Worm (Caenorhabditis elegans) whole organism, L1 larva: ENCODE data around the gene ptc-1.

Source experiments
- C04F5.9 ChIP-seq: sonication (generic microtip); optimal IDR thresholded peaks from 2 replicates; lab custom pipeline; 2016; ENCODE audit warnings: missing genetic modification characterization, missing compliant biosample characterization
- C16A3.4 ChIP-seq: fragments of 150-350 bp; optimal IDR thresholded peaks from 2 replicates; lab custom pipeline; 2014; ENCODE audit warnings: missing biosample characterization, missing genetic modification characterization
- C34B4.2 ChIP-seq: sonication (generic microtip); optimal IDR thresholded peaks from 2 replicates; lab custom pipeline; 2017; ENCODE audit warnings: mild to moderate bottlenecking, missing genetic modification characterization, missing compliant biosample characterization
- alr-1 ChIP-seq: fragments of 200-800 bp; sonication (Bioruptor generic); optimal IDR thresholded peaks from 2 replicates; lab custom pipeline; 2018; ENCODE audit warnings: borderline replicate concordance, mild to moderate bottlenecking, missing genetic modification characterization, missing compliant biosample characterization
- aly-2 ChIP-seq: fragments of 150-350 bp; optimal IDR thresholded peaks from 2 replicates; lab custom pipeline; 2014; ENCODE audit warnings: missing biosample characterization, missing genetic modification characterization
- ama-1 ChIP-seq: fragments of 150-350 bp; optimal IDR thresholded peaks from 2 replicates; lab custom pipeline; 2014
- blmp-1 ChIP-seq: fragments of 150-350 bp; optimal IDR thresholded peaks from 2 replicates; lab custom pipeline; 2014; ENCODE audit warnings: missing biosample characterization, missing genetic modification characterization
- ceh-63 ChIP-seq: fragments of 200-800 bp; sonication (Bioruptor generic); optimal IDR thresholded peaks from 2 replicates; lab custom pipeline; 2018; ENCODE audit warnings: mild to moderate bottlenecking, missing genetic modification characterization, missing compliant biosample characterization
- ceh-8 ChIP-seq: fragments of 200-800 bp; sonication (Bioruptor generic); optimal IDR thresholded peaks from 2 replicates; lab custom pipeline; 2018; ENCODE audit warnings: mild to moderate bottlenecking, missing genetic modification characterization, moderate library complexity, missing compliant biosample characterization
- ceh-88 ChIP-seq: fragments of 200-800 bp; sonication (Bioruptor generic); IDR thresholded peaks from 2 replicates; pipeline ENCODE4 v1.3.6; 2022; ENCODE audit warnings: missing genetic modification characterization, missing compliant biosample characterization
- efl-1 ChIP-seq, 4 experiments: fragments of 150-350 bp; optimal IDR thresholded peaks in 3 of 4; peaks in 1 of 4; 1 replicate in 1 of 4; 2 replicates in 3 of 4; lab custom pipeline; 2014; ENCODE audit warnings: missing biosample characterization in 2 of 4, missing genetic modification characterization in 2 of 4, missing genetic modification reagents in 2 of 4
- egl-13 ChIP-seq: sonication (generic microtip); optimal IDR thresholded peaks from 2 replicates; lab custom pipeline; 2016; ENCODE audit warnings: missing genotype, missing genetic modification reagents, missing genetic modification characterization, missing compliant biosample characterization
- elt-3 ChIP-seq, 6 experiments: fragments of 150-350 bp in 1 of 6; sonication (generic microtip); optimal IDR thresholded peaks; 2 replicates each; lab custom pipeline; 2017 to 2018; ENCODE audit warnings: missing biosample characterization in 6 of 6, missing genetic modification characterization in 6 of 6, inconsistent platforms in 1 of 6
- ets-5 ChIP-seq: fragments of 200-800 bp; sonication (Bioruptor generic); IDR thresholded peaks from 2 replicates; pipeline ENCODE4 v1.3.6; 2022; ENCODE audit warnings: missing genetic modification characterization, missing compliant biosample characterization
- fkh-10 ChIP-seq: sonication (generic microtip); optimal IDR thresholded peaks from 2 replicates; lab custom pipeline; 2017; ENCODE audit warnings: missing biosample characterization, missing genetic modification reagents, missing genetic modification characterization
- fkh-4 ChIP-seq: sonication (generic microtip); optimal IDR thresholded peaks from 2 replicates; lab custom pipeline; 2016; ENCODE audit warnings: missing compliant biosample characterization, missing genetic modification characterization, borderline replicate concordance
- fkh-8 ChIP-seq: sonication (generic microtip); optimal IDR thresholded peaks from 2 replicates; lab custom pipeline; 2016; ENCODE audit warnings: mild to moderate bottlenecking, missing genetic modification characterization, missing compliant biosample characterization
- grh-1 ChIP-seq: fragments of 200-800 bp; sonication (Bioruptor generic); IDR thresholded peaks from 2 replicates; pipeline ENCODE4 v1.3.6; 2022; ENCODE audit warnings: missing genetic modification reagents, missing genetic modification characterization, missing compliant biosample characterization
- irx-1 ChIP-seq: sonication (generic microtip); optimal IDR thresholded peaks from 2 replicates; lab custom pipeline; 2016; ENCODE audit warnings: missing genetic modification characterization, missing compliant biosample characterization
- lin-14 ChIP-seq: fragments of 200-800 bp; sonication (Bioruptor generic); optimal IDR thresholded peaks from 2 replicates; lab custom pipeline; 2018; ENCODE audit warnings: mild to moderate bottlenecking, missing genetic modification characterization, moderate library complexity, missing compliant biosample characterization
- lin-15B ChIP-seq: fragments of 150-350 bp; sonication (generic microtip); optimal IDR thresholded peaks from 3 replicates; lab custom pipeline; 2014; ENCODE audit warnings: missing biosample characterization, missing genetic modification characterization
- lin-39 ChIP-seq: fragments of 150-350 bp; optimal IDR thresholded peaks from 2 replicates; lab custom pipeline; 2014; ENCODE audit warnings: missing biosample characterization, missing genetic modification reagents, missing genetic modification characterization
- lir-3 ChIP-seq: sonication (generic microtip); optimal IDR thresholded peaks from 2 replicates; lab custom pipeline; 2016; ENCODE audit warnings: mild to moderate bottlenecking, missing genetic modification characterization, moderate library complexity, missing compliant biosample characterization; ENCODE audit not compliant: poor library complexity
- lsy-2 ChIP-seq, 2 experiments: fragments of 150-350 bp; optimal IDR thresholded peaks; 2 replicates each; lab custom pipeline; 2014; ENCODE audit warnings: missing biosample characterization in 2 of 2, missing genetic modification characterization in 2 of 2
- mdl-1 ChIP-seq, 2 experiments: fragments of 150-350 bp; optimal IDR thresholded peaks; 2 replicates each; lab custom pipeline; 2014 to 2017; ENCODE audit warnings: missing biosample characterization in 2 of 2, missing genetic modification characterization in 2 of 2, inconsistent platforms in 1 of 2
- mef-2 ChIP-seq: fragments of 150-350 bp; optimal IDR thresholded peaks from 2 replicates; lab custom pipeline; 2014; ENCODE audit warnings: missing biosample characterization, missing genetic modification characterization
- mep-1 ChIP-seq: fragments of 150-350 bp; optimal IDR thresholded peaks from 2 replicates; lab custom pipeline; 2014; ENCODE audit warnings: missing biosample characterization, missing genetic modification characterization
- nhr-11 ChIP-seq: fragments of 150-350 bp; optimal IDR thresholded peaks from 2 replicates; lab custom pipeline; 2014; ENCODE audit warnings: missing biosample characterization, missing genetic modification characterization
- nhr-12 ChIP-seq: sonication (generic microtip); optimal IDR thresholded peaks from 2 replicates; lab custom pipeline; 2017; ENCODE audit warnings: missing biosample characterization, missing genetic modification characterization
- nhr-19 ChIP-seq: fragments of 200-800 bp; sonication (Bioruptor generic); conservative IDR thresholded peaks from 2 replicates; pipeline ENCODE4 v1.3.6; 2022; ENCODE audit warnings: missing genetic modification characterization, missing compliant biosample characterization
- nhr-20 ChIP-seq: sonication (generic microtip); optimal IDR thresholded peaks from 2 replicates; lab custom pipeline; 2016; ENCODE audit warnings: mild to moderate bottlenecking, missing genetic modification characterization, missing compliant biosample characterization
- nhr-47 ChIP-seq: sonication (generic microtip); optimal IDR thresholded peaks from 2 replicates; lab custom pipeline; 2016; ENCODE audit warnings: mild to moderate bottlenecking, missing genetic modification characterization, moderate library complexity, missing compliant biosample characterization
- nhr-76 ChIP-seq: sonication (generic microtip); optimal IDR thresholded peaks from 2 replicates; lab custom pipeline; 2017; ENCODE audit warnings: missing biosample characterization, missing genetic modification characterization
- nhr-77 ChIP-seq: fragments of 150-350 bp; optimal IDR thresholded peaks from 2 replicates; lab custom pipeline; 2014; ENCODE audit warnings: missing biosample characterization, missing genetic modification characterization
- nhr-84 ChIP-seq: sonication (generic microtip); optimal IDR thresholded peaks from 2 replicates; lab custom pipeline; 2017; ENCODE audit warnings: missing biosample characterization, missing genetic modification characterization
- nhr-85 ChIP-seq: sonication (generic microtip); peaks from one replicate; lab custom pipeline; 2016; ENCODE audit warnings: missing genetic modification characterization, inconsistent platforms, missing compliant biosample characterization
- pag-3 ChIP-seq: sonication (generic microtip); optimal IDR thresholded peaks from 2 replicates; lab custom pipeline; 2017; ENCODE audit warnings: missing genetic modification characterization, mild to moderate bottlenecking, missing compliant biosample characterization, antibody characterized with exemption, borderline replicate concordance; ENCODE audit not compliant: insufficient read depth
- pax-3 ChIP-seq: fragments of 200-800 bp; sonication (Bioruptor generic); optimal IDR thresholded peaks from 2 replicates; lab custom pipeline; 2018; ENCODE audit warnings: mild to moderate bottlenecking, missing genetic modification characterization, moderate library complexity, missing compliant biosample characterization
- skn-1 ChIP-seq: fragments of 150-350 bp; optimal IDR thresholded peaks from 2 replicates; lab custom pipeline; 2014; ENCODE audit warnings: missing biosample characterization, missing genetic modification characterization
- snu-23 ChIP-seq: sonication (generic microtip); optimal IDR thresholded peaks from 2 replicates; lab custom pipeline; 2016; ENCODE audit warnings: missing genetic modification characterization, missing compliant biosample characterization
- sup-37 ChIP-seq: fragments of 200-800 bp; sonication (Bioruptor generic); optimal IDR thresholded peaks from 2 replicates; lab custom pipeline; 2018; ENCODE audit warnings: mild to moderate bottlenecking, missing genetic modification characterization, missing compliant biosample characterization
- tbx-2 ChIP-seq: sonication (generic microtip); optimal IDR thresholded peaks from 2 replicates; lab custom pipeline; 2016; ENCODE audit warnings: missing genetic modification characterization, missing compliant biosample characterization
- tlp-1 ChIP-seq: fragments of 150-350 bp; optimal IDR thresholded peaks from 2 replicates; lab custom pipeline; 2014; ENCODE audit warnings: missing biosample characterization, missing genetic modification characterization
- unc-130 ChIP-seq: fragments of 150-350 bp; optimal IDR thresholded peaks from 2 replicates; lab custom pipeline; 2017; ENCODE audit warnings: missing biosample characterization, missing genetic modification characterization, inconsistent platforms
- unc-62 ChIP-seq: fragments of 150-350 bp; optimal IDR thresholded peaks from 2 replicates; lab custom pipeline; 2014; ENCODE audit warnings: missing biosample characterization, missing genetic modification reagents, missing genetic modification characterization
- unc-86 ChIP-seq: sonication (generic microtip); optimal IDR thresholded peaks from 2 replicates; lab custom pipeline; 2016; ENCODE audit warnings: missing genetic modification characterization, missing compliant biosample characterization
- unc-98 ChIP-seq: fragments of 200-800 bp; sonication (Bioruptor generic); IDR thresholded peaks from 2 replicates; pipeline ENCODE4 v1.3.6; 2022; ENCODE audit warnings: missing genetic modification characterization, missing compliant biosample characterization
- vab-15 ChIP-seq: sonication (generic microtip); optimal IDR thresholded peaks from 2 replicates; lab custom pipeline; 2017; ENCODE audit warnings: missing genotype, mild to moderate bottlenecking, missing genetic modification characterization, missing compliant biosample characterization
- xbp-1 ChIP-seq: sonication (generic microtip); optimal IDR thresholded peaks from 2 replicates; lab custom pipeline; 2016; ENCODE audit warnings: missing genetic modification characterization, missing compliant biosample characterization
- zag-1 ChIP-seq: fragments of 150-350 bp; optimal IDR thresholded peaks from 2 replicates; lab custom pipeline; 2014; ENCODE audit warnings: missing biosample characterization, missing genetic modification characterization
- ztf-11 ChIP-seq, 2 experiments: sonication (generic microtip); optimal IDR thresholded peaks; 2 replicates each; lab custom pipeline; 2016 to 2017; ENCODE audit warnings: missing genetic modification characterization in 2 of 2, missing biosample characterization in 1 of 2, missing compliant biosample characterization in 1 of 2

The ptc-1 gene

ce11 chrII:7928600-7928999 is 35.6 kb downstream of the ptc-1 start, which contains the start of gene spv-1:
TSS of gene spv-1 (minus strand) at chrII:7928700.
- TF ChIP-seq lin-39 (tag; lab: Kevin White, UChicago): no peak
- TF ChIP-seq efl-1 (optimal IDR thresholded peaks at IDR 0.05; lab: Kevin White, UChicago): no peak
- peak in 1 of 2 experiments; percentile 6 for TF ChIP-seq efl-1 (GFP tag; optimal IDR thresholded peaks at IDR 0.05 in 1 of 2; lab: Kevin White, UChicago)

ce11 chrII:7930671-7931070 is 37.6 kb downstream of the ptc-1 start:
- TF ChIP-seq unc-86 (no peak), lsy-2 (tag; optimal IDR thresholded peaks at IDR 0.05; lab: Kevin White, UChicago) (peak in 1 of 2 experiments; percentile 8), fkh-10 (GFP tag; lab: Kevin White, UChicago) (no peak), tbx-2 (tag; lab: Kevin White, UChicago) (no peak), alr-1 (no peak), nhr-47 (tag; lab: Kevin White, UChicago) (no peak), nhr-76 (tag; lab: Kevin White, UChicago) (no peak), ceh-63 (GFP tag; lab: Kevin White, UChicago) (no peak), C04F5.9 (tag; lab: Kevin White, UChicago) (no peak), lin-39 (tag; lab: Kevin White, UChicago) (no peak), nhr-12 (tag; lab: Kevin White, UChicago) (no peak), skn-1 (tag; lab: Kevin White, UChicago) (no peak), sup-37 (GFP tag; lab: Kevin White, UChicago) (no peak), ztf-11 (tag; optimal IDR thresholded peaks at IDR 0.05; lab: Kevin White, UChicago) (no peak), fkh-4 (tag; lab: Kevin White, UChicago) (no peak), mep-1 (tag; lab: Kevin White, UChicago) (peak; percentile 27), pag-3 (tag; lab: Kevin White, UChicago) (no peak), pax-3 (no peak), grh-1 (GFP tag; lab: Robert Waterston, UW) (no peak), ceh-88 (GFP tag; lab: Robert Waterston, UW) (no peak), fkh-8 (no peak), C16A3.4 (tag; lab: Kevin White, UChicago) (peak; percentile 4), mdl-1 (tag; optimal IDR thresholded peaks at IDR 0.05; lab: Kevin White, UChicago) (no peak), unc-98 (GFP tag; lab: Robert Waterston, UW) (no peak), blmp-1 (tag; lab: Kevin White, UChicago) (peak; percentile 37), mef-2 (tag; lab: Kevin White, UChicago) (no peak), snu-23 (GFP tag; lab: Kevin White, UChicago) (peak; percentile 52), lin-15B (tag; lab: Kevin White, UChicago) (no peak), unc-62 (GFP tag; lab: Kevin White, UChicago) (no peak), lin-14 (GFP tag; lab: Kevin White, UChicago) (peak; percentile 71), ets-5 (GFP tag; lab: Robert Waterston, UW) (no peak), nhr-19 (no peak), irx-1 (tag; lab: Kevin White, UChicago) (no peak), nhr-11 (tag; lab: Kevin White, UChicago) (no peak), C34B4.2 (no peak), egl-13 (no peak), tlp-1 (no peak), ama-1 (lab: Kevin White, UChicago) (no peak), nhr-77 (tag; lab: Kevin White, UChicago) (no peak), zag-1 (tag; lab: Kevin White, UChicago) (no peak), elt-3 (tag; optimal IDR thresholded peaks at IDR 0.05; lab: Kevin White, UChicago) (no peak), vab-15 (tag; lab: Kevin White, UChicago) (no peak), ceh-8 (GFP tag; lab: Kevin White, UChicago) (no peak), nhr-84 (tag; lab: Kevin White, UChicago) (no peak), nhr-85 (tag; lab: Kevin White, UChicago) (peak; percentile 85), lir-3 (tag; lab: Kevin White, UChicago) (no peak), nhr-20 (tag; lab: Kevin White, UChicago) (peak; percentile 36), xbp-1 (no peak), unc-130 (tag; lab: Kevin White, UChicago) (no peak), aly-2 (no peak)
